Worm (Caenorhabditis elegans): ENCODE data around the gene srx-63.

DNA sequence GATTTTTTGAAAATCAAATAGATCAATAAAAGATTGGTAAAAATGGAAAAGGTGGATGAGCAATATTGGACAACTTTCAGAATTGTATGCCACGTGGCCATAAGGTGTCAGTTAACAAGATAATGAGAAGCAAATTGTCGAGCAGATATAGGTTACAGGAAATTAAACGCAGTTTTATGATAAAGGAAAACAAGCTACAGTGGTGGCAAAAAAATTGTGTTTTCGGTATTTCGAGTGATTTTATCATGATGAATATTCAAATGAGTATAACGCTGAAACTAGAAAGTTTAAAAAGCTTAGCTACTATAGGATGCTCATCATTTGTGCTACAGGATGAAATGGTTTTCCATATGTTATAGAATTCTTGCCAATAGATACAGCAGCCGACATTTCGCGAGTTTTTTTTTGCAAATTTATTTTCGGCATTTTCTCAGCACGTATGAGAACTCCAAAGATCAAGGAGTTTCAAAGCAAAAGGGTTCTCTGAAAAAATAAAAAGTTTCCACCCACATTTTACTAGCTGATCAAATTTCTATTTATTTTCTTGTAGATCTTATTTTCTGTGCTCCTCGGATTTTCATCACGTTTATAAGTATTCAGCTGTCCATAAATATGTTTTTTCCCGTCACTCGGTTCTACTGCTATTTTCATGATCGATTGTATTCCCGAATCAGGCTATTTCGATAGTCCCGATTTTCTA, 28.8 kb upstream of the srx-63 start, which contains the start of the genes str-229 and srh-190:
- TF ChIP-seq unc-62 (GFP tag; optimal IDR thresholded peaks at IDR 0.05): no peak
- no peak for TF ChIP-seq nhr-77 (tag; optimal IDR thresholded peaks at IDR 0.05)
- TF ChIP-seq nhr-76 (tag; optimal IDR thresholded peaks at IDR 0.05): no peak
- TF ChIP-seq elt-3 (tag; optimal IDR thresholded peaks at IDR 0.05): no peak
- TF ChIP-seq fkh-10 (GFP tag; optimal IDR thresholded peaks at IDR 0.05): no peak
- TF ChIP-seq nhr-12 (tag; optimal IDR thresholded peaks at IDR 0.05): no peak
- no peak for TF ChIP-seq tbx-2 (tag; optimal IDR thresholded peaks at IDR 0.05)
